Worm (Caenorhabditis elegans): ENCODE measurements around the gene ugt-36.

- no peak for TF ChIP-seq lir-3 (tag; optimal IDR thresholded peaks at IDR 0.05; ENCODE audit: poor library complexity)
- TF ChIP-seq zag-1 (tag; optimal IDR thresholded peaks at IDR 0.05), result no peak
- TF ChIP-seq lin-13 (GFP tag; optimal IDR thresholded peaks at IDR 0.05), result no peak
- no peak for TF ChIP-seq elt-2 (tag; optimal IDR thresholded peaks at IDR 0.05)
- TF ChIP-seq ama-1 (optimal IDR thresholded peaks at IDR 0.05), result no peak
- no peak for TF ChIP-seq dpl-1 (GFP tag; optimal IDR thresholded peaks at IDR 0.05)
Observed at ce11 chrV:7136859-7137258, 29.9 kb upstream of the ugt-36 start.
